Worm (Caenorhabditis elegans) whole organism, midembryonic: ENCODE measurements around the gene pycr-4.

Experiments
- T22C8.4 ChIP-seq: fragments of 200-800 bp; sonication (Bioruptor generic); IDR thresholded peaks from 2 replicates; pipeline ENCODE4 v1.3.6; 2022; ENCODE audit warnings: missing genetic modification characterization, missing compliant biosample characterization
- cog-1 ChIP-seq: sonication (generic microtip); optimal IDR thresholded peaks from 2 replicates; lab custom pipeline; 2016; ENCODE audit warnings: missing genetic modification characterization, missing compliant biosample characterization
- flt-1 ChIP-seq: fragments of 200-800 bp; sonication (Bioruptor generic); IDR thresholded peaks from 2 replicates; pipeline ENCODE4 v1.3.6; 2022; ENCODE audit warnings: missing genetic modification characterization, missing compliant biosample characterization
- klf-2 ChIP-seq: fragments of 200-800 bp; sonication (Bioruptor generic); conservative IDR thresholded peaks from 2 replicates; pipeline ENCODE4 v1.3.6; 2022; ENCODE audit warnings: missing genetic modification reagents, missing genetic modification characterization, missing compliant biosample characterization
- med-1 ChIP-seq: sonication (generic microtip); optimal IDR thresholded peaks from 2 replicates; lab custom pipeline; 2017; ENCODE audit warnings: missing genetic modification characterization, mild to moderate bottlenecking, missing compliant biosample characterization, antibody characterized with exemption, missing genetic modification reagents; ENCODE audit not compliant: insufficient read depth
- ref-1 ChIP-seq: fragments of 200-800 bp; sonication (Bioruptor generic); conservative IDR thresholded peaks from 2 replicates; pipeline ENCODE4 v1.3.6; 2022; ENCODE audit warnings: missing genetic modification reagents, missing genetic modification characterization, missing compliant biosample characterization
- tab-1 ChIP-seq: fragments of 200-800 bp; sonication (Bioruptor generic); IDR thresholded peaks from 2 replicates; pipeline ENCODE4 v1.3.6; 2022; ENCODE audit warnings: missing genetic modification characterization, missing compliant biosample characterization
- ztf-23 ChIP-seq: fragments of 200-800 bp; sonication (Bioruptor generic); IDR thresholded peaks from 2 replicates; pipeline ENCODE4 v1.3.6; 2022; ENCODE audit warnings: missing genetic modification reagents, missing genetic modification characterization, missing compliant biosample characterization
- ztf-29 ChIP-seq: fragments of 200-800 bp; sonication (Bioruptor generic); IDR thresholded peaks from 2 replicates; pipeline ENCODE4 v1.3.6; 2022; ENCODE audit warnings: missing genetic modification reagents, missing genetic modification characterization, missing compliant biosample characterization

Gene pycr-4

ce11 chrIV:7473159-7473649 is 3.9 kb downstream of the pycr-4 start, which contains the start of the genes plk-3 and F55G1.6:
Gene plk-3, minus strand, starts transcription at chrIV:7473209.
Gene F55G1.6, plus strand, starts transcription at chrIV:7473517.
- TF ChIP-seq cog-1 (tag; lab: Kevin White, UChicago) (no peak), T22C8.4 (no peak), ztf-29 (GFP tag; lab: Robert Waterston, UW) (no peak), ztf-23 (GFP tag; lab: Robert Waterston, UW) (no peak), flt-1 (GFP tag; lab: Robert Waterston, UW) (no peak), med-1 (GFP tag; lab: Kevin White, UChicago) (no peak), tab-1 (GFP tag; lab: Robert Waterston, UW) (no peak), ref-1 (GFP tag; lab: Robert Waterston, UW) (no peak)

- TF ChIP-seq flt-1 (GFP tag; lab: Robert Waterston, UW) = no peak
- no peak for TF ChIP-seq ztf-23 (GFP tag; lab: Robert Waterston, UW)
- TF ChIP-seq med-1 (GFP tag; lab: Kevin White, UChicago) = no peak
- TF ChIP-seq klf-2 (GFP tag; lab: Robert Waterston, UW) = no peak
Measured at ce11 chrIV:7469782-7470413, 7.2 kb downstream of the pycr-4 start, which contains the start of gene F55G1.7. Gene F55G1.7, minus strand, starts transcription at chrIV:7469832.

- no peak for TF ChIP-seq ztf-29 (GFP tag; lab: Robert Waterston, UW)
- TF ChIP-seq flt-1 (GFP tag; lab: Robert Waterston, UW) = no peak
- TF ChIP-seq tab-1 (GFP tag; lab: Robert Waterston, UW) = no peak
- TF ChIP-seq med-1 (GFP tag; lab: Kevin White, UChicago) = no peak
- TF ChIP-seq klf-2 (GFP tag; lab: Robert Waterston, UW) = no peak
- TF ChIP-seq T22C8.4 = no peak
Measured at ce11 chrIV:7468638-7469037, 8.5 kb downstream of the pycr-4 start.

- TF ChIP-seq cog-1 (tag; lab: Kevin White, UChicago) (no peak), ref-1 (GFP tag; lab: Robert Waterston, UW) (no peak), klf-2 (GFP tag; lab: Robert Waterston, UW) (no peak), T22C8.4 (no peak), med-1 (GFP tag; lab: Kevin White, UChicago) (no peak), tab-1 (GFP tag; lab: Robert Waterston, UW) (no peak), ztf-23 (GFP tag; lab: Robert Waterston, UW) (no peak), flt-1 (GFP tag; lab: Robert Waterston, UW) (no peak), ztf-29 (GFP tag; lab: Robert Waterston, UW) (no peak)
Measured at ce11 chrIV:7467170-7467569, 9.9 kb downstream of the pycr-4 start.

ce11 chrIV:7465857-7466256 is 11.2 kb downstream of the pycr-4 start, which contains the start of gene F13B6.3:
Gene F13B6.3, minus strand, starts transcription at chrIV:7465957.
- TF ChIP-seq ztf-23 (GFP tag; lab: Robert Waterston, UW) = no peak
- TF ChIP-seq med-1 (GFP tag; lab: Kevin White, UChicago) = no peak

- TF ChIP-seq cog-1 (tag; lab: Kevin White, UChicago) (no peak), ztf-23 (GFP tag; lab: Robert Waterston, UW) (no peak), klf-2 (GFP tag; lab: Robert Waterston, UW) (no peak), T22C8.4 (no peak), tab-1 (GFP tag; lab: Robert Waterston, UW) (no peak), med-1 (GFP tag; lab: Kevin White, UChicago) (no peak), ref-1 (GFP tag; lab: Robert Waterston, UW) (no peak), ztf-29 (GFP tag; lab: Robert Waterston, UW) (no peak), flt-1 (GFP tag; lab: Robert Waterston, UW) (no peak)
Measured at ce11 chrIV:7460225-7460624, 16.9 kb downstream of the pycr-4 start, which contains the start of gene F13B6.2. Gene F13B6.2, minus strand, starts transcription at chrIV:7460325.

- TF ChIP-seq klf-2 (GFP tag; lab: Robert Waterston, UW) = no peak
- TF ChIP-seq med-1 (GFP tag; lab: Kevin White, UChicago) = no peak
- TF ChIP-seq ref-1 (GFP tag; lab: Robert Waterston, UW) = no peak
- TF ChIP-seq cog-1 (tag; lab: Kevin White, UChicago) = no peak
- TF ChIP-seq ztf-23 (GFP tag; lab: Robert Waterston, UW) = no peak
- TF ChIP-seq tab-1 (GFP tag; lab: Robert Waterston, UW) = no peak
- TF ChIP-seq flt-1 (GFP tag; lab: Robert Waterston, UW) = no peak
- no peak for TF ChIP-seq ztf-29 (GFP tag; lab: Robert Waterston, UW)
- no peak for TF ChIP-seq T22C8.4
Measured at ce11 chrIV:7456225-7456624, 20.9 kb downstream of the pycr-4 start, which contains the start of gene F13B6.1. Gene F13B6.1, plus strand, starts transcription at chrIV:7456525.

ce11 chrIV:7454890-7455289 is 22.2 kb downstream of the pycr-4 start:
- TF ChIP-seq tab-1 (GFP tag; lab: Robert Waterston, UW) (no peak), ztf-29 (GFP tag; lab: Robert Waterston, UW) (peak; percentile 5; the same call in 1 of the 2 replicates)

- TF ChIP-seq flt-1 (GFP tag; lab: Robert Waterston, UW) (no peak), cog-1 (tag; lab: Kevin White, UChicago) (no peak), ref-1 (GFP tag; lab: Robert Waterston, UW) (no peak), ztf-29 (GFP tag; lab: Robert Waterston, UW) (no peak), tab-1 (GFP tag; lab: Robert Waterston, UW) (no peak), klf-2 (GFP tag; lab: Robert Waterston, UW) (no peak), T22C8.4 (no peak), med-1 (GFP tag; lab: Kevin White, UChicago) (no peak), ztf-23 (GFP tag; lab: Robert Waterston, UW) (no peak)
Measured at ce11 chrIV:7453661-7454159, 23.4 kb downstream of the pycr-4 start.
